Worm (Caenorhabditis elegans): ENCODE data around the gene aipr-1.
"Not testable (repeated sequence)": the region's sequence is repeated elsewhere in the genome, so short reads cannot be mapped to it uniquely, and the experiment has no call there.

The aipr-1 gene

ce11 chrII:6629775-6630174, 35.7 kb upstream of the aipr-1 start:
- no peak for TF ChIP-seq pes-1 (GFP tag; IDR thresholded peaks at IDR 0.05)
- TF ChIP-seq flt-1 (GFP tag; IDR thresholded peaks at IDR 0.05): no peak
- no peak for TF ChIP-seq ama-1 (optimal IDR thresholded peaks at IDR 0.05)
- TF ChIP-seq hmg-4 (GFP tag; optimal IDR thresholded peaks at IDR 0.05): no peak
- TF ChIP-seq hmbx-1 (tag; optimal IDR thresholded peaks at IDR 0.05): no peak

- TF ChIP-seq ets-7 (tag; optimal IDR thresholded peaks at IDR 0.05): no peak
- no peak for TF ChIP-seq tbx-11 (GFP tag; IDR thresholded peaks at IDR 0.05)
- no peak for TF ChIP-seq B0310.2 (tag; optimal IDR thresholded peaks at IDR 0.05)
- TF ChIP-seq pes-1 (GFP tag; IDR thresholded peaks at IDR 0.05): no peak
- no peak for TF ChIP-seq tbx-37 (GFP tag; conservative IDR thresholded peaks at IDR 0.05)
- TF ChIP-seq hmbx-1 (tag; optimal IDR thresholded peaks at IDR 0.05): no peak
- TF ChIP-seq ceh-36 (tag; optimal IDR thresholded peaks at IDR 0.05): no peak
- TF ChIP-seq hmg-4 (GFP tag; optimal IDR thresholded peaks at IDR 0.05): no peak
- no peak for TF ChIP-seq ama-1 (optimal IDR thresholded peaks at IDR 0.05)
- no peak for TF ChIP-seq scrt-1 (GFP tag; IDR thresholded peaks at IDR 0.05)
- no peak for TF ChIP-seq flt-1 (GFP tag; IDR thresholded peaks at IDR 0.05)
Observed at ce11 chrII:6628397-6628796, 34.3 kb upstream of the aipr-1 start.

ce11 chrII:6627182-6627581, 33.1 kb upstream of the aipr-1 start, which contains the start of the genes F54H5.5 and F54H5.2:
TSS of gene F54H5.5 (minus strand) at chrII:6627282.
TSS of gene F54H5.2 (plus strand) at chrII:6627484.
- not testable (repeated sequence) for TF ChIP-seq F13C5.2 (tag; optimal IDR thresholded peaks at IDR 0.05); B0310.2 (tag; optimal IDR thresholded peaks at IDR 0.05); scrt-1 (GFP tag; IDR thresholded peaks at IDR 0.05)

- TF ChIP-seq ceh-13 (GFP tag; optimal IDR thresholded peaks at IDR 0.05) (no peak), B0310.2 (tag; optimal IDR thresholded peaks at IDR 0.05) (no peak), tbx-11 (GFP tag; IDR thresholded peaks at IDR 0.05) (no peak), ceh-36 (tag; optimal IDR thresholded peaks at IDR 0.05) (no peak), ama-1 (optimal IDR thresholded peaks at IDR 0.05) (no peak), pes-1 (GFP tag; IDR thresholded peaks at IDR 0.05) (no peak), tbx-37 (GFP tag; conservative IDR thresholded peaks at IDR 0.05) (no peak), sea-1 (GFP tag; conservative IDR thresholded peaks at IDR 0.05) (no peak)
Observed at ce11 chrII:6625302-6625701, 31.3 kb upstream of the aipr-1 start, which contains the start of gene F54H5.14. TSS of gene F54H5.14 (minus strand) at chrII:6625402.

- TF ChIP-seq ets-7 (tag; optimal IDR thresholded peaks at IDR 0.05) (no peak), ceh-13 (GFP tag; optimal IDR thresholded peaks at IDR 0.05) (no peak), scrt-1 (GFP tag; IDR thresholded peaks at IDR 0.05) (no peak), hnd-1 (tag; optimal IDR thresholded peaks at IDR 0.05) (no peak), F13C5.2 (tag; optimal IDR thresholded peaks at IDR 0.05) (no peak), hmbx-1 (tag; optimal IDR thresholded peaks at IDR 0.05) (no peak), sea-1 (GFP tag; conservative IDR thresholded peaks at IDR 0.05) (no peak), pes-1 (GFP tag; IDR thresholded peaks at IDR 0.05) (no peak), tra-4 (tag; optimal IDR thresholded peaks at IDR 0.05) (no peak), aly-1 (tag; optimal IDR thresholded peaks at IDR 0.05) (no peak), ama-1 (optimal IDR thresholded peaks at IDR 0.05) (no peak), ceh-36 (tag; optimal IDR thresholded peaks at IDR 0.05) (no peak)
Observed at ce11 chrII:6621886-6622285, 27.8 kb upstream of the aipr-1 start, which contains the start of gene F54H5.3. TSS of gene F54H5.3 (plus strand) at chrII:6622186.

- TF ChIP-seq pes-1 (GFP tag; IDR thresholded peaks at IDR 0.05) (no peak), aly-1 (tag; optimal IDR thresholded peaks at IDR 0.05) (no peak), ceh-36 (tag; optimal IDR thresholded peaks at IDR 0.05) (no peak), tra-4 (tag; optimal IDR thresholded peaks at IDR 0.05) (no peak), F13C5.2 (tag; optimal IDR thresholded peaks at IDR 0.05) (no peak), B0310.2 (tag; optimal IDR thresholded peaks at IDR 0.05) (no peak), hmbx-1 (tag; optimal IDR thresholded peaks at IDR 0.05) (no peak), hnd-1 (tag; optimal IDR thresholded peaks at IDR 0.05) (no peak), tbx-11 (GFP tag; IDR thresholded peaks at IDR 0.05) (no peak), ceh-13 (GFP tag; optimal IDR thresholded peaks at IDR 0.05) (no peak), flt-1 (GFP tag; IDR thresholded peaks at IDR 0.05) (no peak), hmg-4 (GFP tag; optimal IDR thresholded peaks at IDR 0.05) (no peak), scrt-1 (GFP tag; IDR thresholded peaks at IDR 0.05) (no peak), ets-7 (tag; optimal IDR thresholded peaks at IDR 0.05) (no peak), ama-1 (optimal IDR thresholded peaks at IDR 0.05) (no peak), sea-1 (GFP tag; conservative IDR thresholded peaks at IDR 0.05) (no peak), tbx-37 (GFP tag; conservative IDR thresholded peaks at IDR 0.05) (no peak)
Observed at ce11 chrII:6619007-6619406, 25.0 kb upstream of the aipr-1 start.

- no peak for TF ChIP-seq tra-4 (tag; optimal IDR thresholded peaks at IDR 0.05)
- no peak for TF ChIP-seq scrt-1 (GFP tag; IDR thresholded peaks at IDR 0.05)
- no peak for TF ChIP-seq ceh-36 (tag; optimal IDR thresholded peaks at IDR 0.05)
- TF ChIP-seq F13C5.2 (tag; optimal IDR thresholded peaks at IDR 0.05): no peak
- TF ChIP-seq ceh-13 (GFP tag; optimal IDR thresholded peaks at IDR 0.05): no peak
- TF ChIP-seq aly-1 (tag; optimal IDR thresholded peaks at IDR 0.05): no peak
- no peak for TF ChIP-seq hmbx-1 (tag; optimal IDR thresholded peaks at IDR 0.05)
- TF ChIP-seq hmg-4 (GFP tag; optimal IDR thresholded peaks at IDR 0.05): no peak
- TF ChIP-seq ama-1 (optimal IDR thresholded peaks at IDR 0.05): no peak
- no peak for TF ChIP-seq tbx-11 (GFP tag; IDR thresholded peaks at IDR 0.05)
- TF ChIP-seq tbx-37 (GFP tag; conservative IDR thresholded peaks at IDR 0.05): no peak
- no peak for TF ChIP-seq ets-7 (tag; optimal IDR thresholded peaks at IDR 0.05)
- no peak for TF ChIP-seq hnd-1 (tag; optimal IDR thresholded peaks at IDR 0.05)
- TF ChIP-seq B0310.2 (tag; optimal IDR thresholded peaks at IDR 0.05): no peak
- no peak for TF ChIP-seq pes-1 (GFP tag; IDR thresholded peaks at IDR 0.05)
- no peak for TF ChIP-seq sea-1 (GFP tag; conservative IDR thresholded peaks at IDR 0.05)
- TF ChIP-seq flt-1 (GFP tag; IDR thresholded peaks at IDR 0.05): no peak
Observed at ce11 chrII:6616770-6617169, 22.7 kb upstream of the aipr-1 start, which contains the start of gene klf-3. TSS of gene klf-3 (plus strand) at chrII:6616878.

- TF ChIP-seq scrt-1 (GFP tag; IDR thresholded peaks at IDR 0.05) (no peak), pes-1 (GFP tag; IDR thresholded peaks at IDR 0.05) (no peak), flt-1 (GFP tag; IDR thresholded peaks at IDR 0.05) (no peak), hnd-1 (tag; optimal IDR thresholded peaks at IDR 0.05) (no peak)
Observed at ce11 chrII:6616135-6616534, 22.1 kb upstream of the aipr-1 start.

Measured in whole organism, early embryonic.